1 fruit fly cellular context compared by ENCODE assay signal in the genomic region with DNA sequence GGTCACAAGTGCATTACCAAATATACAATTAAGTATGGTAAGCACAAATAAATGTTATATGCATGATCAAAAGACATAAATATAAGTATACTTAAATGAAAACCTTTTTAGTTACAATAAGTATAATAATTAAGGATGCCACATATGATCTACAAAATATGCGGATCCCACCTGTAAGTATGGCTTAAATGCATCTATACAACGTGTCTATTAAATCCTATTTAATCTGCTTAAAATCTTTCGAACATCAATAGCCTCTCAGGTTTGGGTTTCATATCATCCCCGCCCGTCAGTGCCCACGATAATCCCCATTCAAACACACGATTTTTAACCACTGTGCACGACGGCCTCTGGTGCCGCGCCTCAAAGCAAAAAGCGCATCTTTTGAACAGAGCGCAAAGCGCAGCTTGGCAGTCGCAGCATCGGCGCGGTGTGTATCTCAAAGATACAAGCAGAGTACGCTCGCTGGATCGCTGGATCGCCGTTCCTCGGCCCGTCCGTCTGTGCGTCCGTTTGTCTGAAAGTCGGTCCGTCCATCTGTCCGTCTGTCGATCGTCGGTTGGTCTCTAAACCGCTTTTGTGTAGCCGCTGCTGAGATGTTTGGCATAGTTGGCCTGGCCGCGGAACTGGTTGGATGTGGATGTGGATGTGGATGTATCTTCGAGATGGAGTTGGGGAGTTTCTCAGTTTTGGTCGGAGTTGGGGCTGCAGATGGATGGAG.
TF ChIP-seq lines count a peak whose summit lies in the region.

No protein-coding gene starts in this region.

TF ChIP-seq in whole organism, embryonic, 481 proteins besides CTCF, POLR2A, EP300 and RAD21 (continued from another document):
- TF ChIP-seq CG8388 (GFP tag; optimal IDR thresholded peaks at IDR 0.05; lab: Kevin White, UChicago) (peak; percentile 2), CG15011 (GFP tag; optimal IDR thresholded peaks at IDR 0.05; lab: Kevin White, UChicago) (no peak), CG15601 (tag; optimal IDR thresholded peaks at IDR 0.05; lab: Kevin White, UChicago) (peak; percentile 10), CG10209 (GFP tag; optimal IDR thresholded peaks at IDR 0.05; lab: Kevin White, UChicago) (peak; percentile 67), CG4282 (GFP tag; optimal IDR thresholded peaks at IDR 0.05; lab: Kevin White, UChicago) (peak; percentile 70), CG16863 (GFP tag; optimal IDR thresholded peaks at IDR 0.05; lab: Kevin White, UChicago) (peak; percentile 5), bcd (GFP tag; optimal IDR thresholded peaks at IDR 0.05; lab: Kevin White, UChicago) (peak; percentile 22), CG31441 (GFP tag; IDR thresholded peaks at IDR 0.05; lab: Robert Waterston, UW) (peak; percentile 61; the same call in 1 of the 2 replicates), CG18262 (tag; optimal IDR thresholded peaks at IDR 0.05; lab: Kevin White, UChicago) (peak; percentile 62), CoRest (tag; optimal IDR thresholded peaks at IDR 0.05; lab: Kevin White, UChicago) (peak; percentile 35), sc (optimal IDR thresholded peaks at IDR 0.05; lab: Kevin White, UChicago) (no peak), sc (GFP tag; optimal IDR thresholded peaks at IDR 0.05; lab: Kevin White, UChicago) (peak; percentile 26), Oli (tag; optimal IDR thresholded peaks at IDR 0.05; lab: Kevin White, UChicago) (peak; percentile 64), salm (tag; optimal IDR thresholded peaks at IDR 0.05; lab: Kevin White, UChicago) (peak; percentile 6), sd (tag; optimal IDR thresholded peaks at IDR 0.05; lab: Kevin White, UChicago) (peak; percentile 86), bsh (GFP tag; optimal IDR thresholded peaks at IDR 0.05; lab: Kevin White, UChicago) (peak; percentile 40 to 80), pros (GFP tag; optimal IDR thresholded peaks at IDR 0.05; lab: Kevin White, UChicago) (peak; percentile 74), Dip3 (GFP tag; optimal IDR thresholded peaks at IDR 0.05; lab: Kevin White, UChicago) (no peak), Drgx (GFP tag; IDR thresholded peaks at IDR 0.05; lab: Robert Waterston, UW) (peak; percentile 11; the same call in 1 of the 2 replicates), CG3407 (GFP tag; optimal IDR thresholded peaks at IDR 0.05; lab: Kevin White, UChicago) (peak; percentile 4), CG7786 (GFP tag; optimal IDR thresholded peaks at IDR 0.05; lab: Kevin White, UChicago) (no peak), unpg (GFP tag; optimal IDR thresholded peaks at IDR 0.05; lab: Kevin White, UChicago) (peak; percentile 15), CG2120 (GFP tag; optimal IDR thresholded peaks at IDR 0.05; lab: Kevin White, UChicago) (no peak), Mrtf (GFP tag; IDR thresholded peaks at IDR 0.05; lab: Robert Waterston, UW) (no peak), CG4820 (GFP tag; optimal IDR thresholded peaks at IDR 0.05; lab: Kevin White, UChicago) (peak; percentile 19), grn (GFP tag; optimal IDR thresholded peaks at IDR 0.05; lab: Kevin White, UChicago) (peak; percentile 27), nmo (GFP tag; optimal IDR thresholded peaks at IDR 0.05; lab: Kevin White, UChicago) (peak; percentile 41), Sox100B (GFP tag; optimal IDR thresholded peaks at IDR 0.05; lab: Kevin White, UChicago) (peak; percentile 59), chinmo (GFP tag; IDR thresholded peaks at IDR 0.05; lab: Robert Waterston, UW; ENCODE audit: partially characterized antibody) (peak; percentile 66; the same call in 1 of the 4 replicates), CG17802 (tag; optimal IDR thresholded peaks at IDR 0.05; lab: Kevin White, UChicago) (no peak), prd (optimal IDR thresholded peaks at IDR 0.05; lab: Kevin White, UChicago) (no peak), prd (GFP tag; IDR thresholded peaks at IDR 0.05; lab: Robert Waterston, UW) (peak; percentile 17; the same call in 1 of the 3 replicates), chn (GFP tag; optimal IDR thresholded peaks at IDR 0.05; lab: Kevin White, UChicago) (no peak), CG12744 (GFP tag; optimal IDR thresholded peaks at IDR 0.05; lab: Kevin White, UChicago) (no peak), grau (tag; optimal IDR thresholded peaks at IDR 0.05; lab: Kevin White, UChicago) (peak; percentile 10), btn (GFP tag; optimal IDR thresholded peaks at IDR 0.05; lab: Kevin White, UChicago) (no peak), ro (GFP tag; IDR thresholded peaks at IDR 0.05; lab: Robert Waterston, UW) (no peak), CG11247 (GFP tag; IDR thresholded peaks at IDR 0.05; lab: Robert Waterston, UW) (no peak), CG14710 (tag; optimal IDR thresholded peaks at IDR 0.05; lab: Kevin White, UChicago) (peak; percentile 16), tap (tag; optimal IDR thresholded peaks at IDR 0.05; lab: Kevin White, UChicago) (peak; percentile 1), ewg (GFP tag; optimal IDR thresholded peaks at IDR 0.05; lab: Kevin White, UChicago) (peak; percentile 3), Dip2 (GFP tag; IDR thresholded peaks at IDR 0.05; lab: Robert Waterston, UW) (no peak), ase (GFP tag; IDR thresholded peaks at IDR 0.05; lab: Robert Waterston, UW) (no peak), Atf6 (GFP tag; IDR thresholded peaks at IDR 0.05; lab: Robert Waterston, UW) (no peak), Hsf (GFP tag; optimal IDR thresholded peaks at IDR 0.05; lab: Kevin White, UChicago) (peak; percentile 22), Hr51 (GFP tag; optimal IDR thresholded peaks at IDR 0.05; lab: Kevin White, UChicago) (peak in 1 of 2 experiments; percentile 65), CG11504 (tag; optimal IDR thresholded peaks at IDR 0.05; lab: Kevin White, UChicago) (peak; percentile 69), CG11398 (GFP tag; optimal IDR thresholded peaks at IDR 0.05; lab: Kevin White, UChicago) (no peak), C15 (GFP tag; IDR thresholded peaks at IDR 0.05; lab: Robert Waterston, UW) (no peak), hkb (optimal IDR thresholded peaks at IDR 0.05; lab: Kevin White, UChicago) (no peak), hkb (GFP tag; IDR thresholded peaks at IDR 0.05; lab: Robert Waterston, UW) (0 out of 2 replicates have a peak, but pooled peaks have one; percentile 39), CG30403 (GFP tag; optimal IDR thresholded peaks at IDR 0.05; lab: Kevin White, UChicago) (peak; percentile 37), crc (GFP tag; optimal IDR thresholded peaks at IDR 0.05; lab: Kevin White, UChicago) (no peak), oc (tag; optimal IDR thresholded peaks at IDR 0.05; lab: Kevin White, UChicago) (peak; percentile 97), CG6813 (GFP tag; optimal IDR thresholded peaks at IDR 0.05; lab: Kevin White, UChicago) (peak; percentile 5), ham (GFP tag; IDR thresholded peaks at IDR 0.05; lab: Robert Waterston, UW) (no peak), Ada2b (GFP tag; IDR thresholded peaks at IDR 0.05; lab: Robert Waterston, UW) (0 out of 2 replicates have a peak, but pooled peaks have one; percentile 17), az2 (GFP tag; optimal IDR thresholded peaks at IDR 0.05; lab: Kevin White, UChicago) (peak; percentile 21), ci (GFP tag; IDR thresholded peaks at IDR 0.05; lab: Robert Waterston, UW) (0 out of 3 replicates have a peak, but pooled peaks have one; percentile 8), CG17359 (tag; optimal IDR thresholded peaks at IDR 0.05; lab: Kevin White, UChicago) (peak; percentile 24), H2.0 (GFP tag; IDR thresholded peaks at IDR 0.05; lab: Robert Waterston, UW) (no peak), org-1 (GFP tag; optimal IDR thresholded peaks at IDR 0.05; lab: Kevin White, UChicago) (no peak), CG18476 (GFP tag; optimal IDR thresholded peaks at IDR 0.05; lab: Kevin White, UChicago) (peak; percentile 2), CG12769 (tag; optimal IDR thresholded peaks at IDR 0.05; lab: Kevin White, UChicago) (peak; percentile 26), CG7963 (GFP tag; IDR thresholded peaks at IDR 0.05; lab: Robert Waterston, UW; ENCODE audit: partially characterized antibody) (no peak), CG33557 (GFP tag; optimal IDR thresholded peaks at IDR 0.05; lab: Kevin White, UChicago) (peak; percentile 15), Dref (GFP tag; IDR thresholded peaks at IDR 0.05; lab: Robert Waterston, UW) (no peak), Awh (GFP tag; IDR thresholded peaks at IDR 0.05; lab: Robert Waterston, UW) (peak; percentile 26; the same call in 1 of the 2 replicates), CG17186 (GFP tag; optimal IDR thresholded peaks at IDR 0.05; lab: Kevin White, UChicago) (no peak), lbe (GFP tag; optimal IDR thresholded peaks at IDR 0.05; lab: Kevin White, UChicago) (peak; percentile 38), CG1647 (GFP tag; optimal IDR thresholded peaks at IDR 0.05; lab: Kevin White, UChicago) (no peak), Aef1 (GFP tag; IDR thresholded peaks at IDR 0.05; lab: Robert Waterston, UW) (no peak), E2f2 (GFP tag; IDR thresholded peaks at IDR 0.05; lab: Robert Waterston, UW) (no peak), sisA (GFP tag; IDR thresholded peaks at IDR 0.05; lab: Robert Waterston, UW) (peak; percentile 18; the same call in 1 of the 2 replicates), CG16779 (GFP tag; IDR thresholded peaks at IDR 0.05; lab: Robert Waterston, UW) (0 out of 2 replicates have a peak, but pooled peaks have one; percentile 8), Nf-YB (GFP tag; optimal IDR thresholded peaks at IDR 0.05; lab: Kevin White, UChicago) (no peak), CG14050 (GFP tag; IDR thresholded peaks at IDR 0.05; lab: Robert Waterston, UW) (no peak), ac (GFP tag; optimal IDR thresholded peaks at IDR 0.05; lab: Kevin White, UChicago) (no peak), crol (GFP tag; IDR thresholded peaks at IDR 0.05; lab: Robert Waterston, UW) (no peak), CG12071 (GFP tag; optimal IDR thresholded peaks at IDR 0.05; lab: Kevin White, UChicago) (no peak), repo (GFP tag; optimal IDR thresholded peaks at IDR 0.05; lab: Kevin White, UChicago) (no peak), Fer1 (GFP tag; optimal IDR thresholded peaks at IDR 0.05; lab: Kevin White, UChicago) (peak; percentile 17), CG12942 (GFP tag; optimal IDR thresholded peaks at IDR 0.05; lab: Kevin White, UChicago) (peak; percentile 1), phol (tag; optimal IDR thresholded peaks at IDR 0.05; lab: Kevin White, UChicago) (peak; percentile 38), Hmr (GFP tag; optimal IDR thresholded peaks at IDR 0.05; lab: Kevin White, UChicago) (no peak), CG4424 (GFP tag; optimal IDR thresholded peaks at IDR 0.05; lab: Kevin White, UChicago) (peak; percentile 31), kni (GFP tag; optimal IDR thresholded peaks at IDR 0.05; lab: Kevin White, UChicago) (peak; percentile 56), CG12155 (GFP tag; optimal IDR thresholded peaks at IDR 0.05; lab: Kevin White, UChicago) (peak; percentile 18), CG6254 (GFP tag; optimal IDR thresholded peaks at IDR 0.05; lab: Kevin White, UChicago) (peak; percentile 29), NC2β (GFP tag; optimal IDR thresholded peaks at IDR 0.05; lab: Kevin White, UChicago) (no peak), CG11723 (GFP tag; optimal IDR thresholded peaks at IDR 0.05; lab: Kevin White, UChicago) (peak; percentile 8), CG6854 (GFP tag; optimal IDR thresholded peaks at IDR 0.05; lab: Kevin White, UChicago) (peak; percentile 9), Hr3 (GFP tag; optimal IDR thresholded peaks at IDR 0.05; lab: Kevin White, UChicago) (peak; percentile 32), corto (GFP tag; optimal IDR thresholded peaks at IDR 0.05; lab: Kevin White, UChicago) (peak; percentile 62), CG2875 (GFP tag; optimal IDR thresholded peaks at IDR 0.05; lab: Kevin White, UChicago) (peak; percentile 47), CG12659 (GFP tag; optimal IDR thresholded peaks at IDR 0.05; lab: Kevin White, UChicago) (peak; percentile 19), tio (GFP tag; optimal IDR thresholded peaks at IDR 0.05; lab: Kevin White, UChicago) (peak; percentile 13), CG9727 (GFP tag; optimal IDR thresholded peaks at IDR 0.05; lab: Kevin White, UChicago) (peak; percentile 16), gsb-n (tag; optimal IDR thresholded peaks at IDR 0.05; lab: Kevin White, UChicago) (peak; percentile 42), CG34422 (GFP tag; IDR thresholded peaks at IDR 0.05; lab: Robert Waterston, UW) (no peak), Jarid2 (GFP tag; optimal IDR thresholded peaks at IDR 0.05; lab: Kevin White, UChicago) (no peak), gem (tag; optimal IDR thresholded peaks at IDR 0.05; lab: Kevin White, UChicago) (peak; percentile 66), Dp (GFP tag; optimal IDR thresholded peaks at IDR 0.05; lab: Kevin White, UChicago) (no peak), hth (optimal IDR thresholded peaks at IDR 0.05; lab: Kevin White, UChicago) (no peak), CG7556 (GFP tag; optimal IDR thresholded peaks at IDR 0.05; lab: Kevin White, UChicago) (peak; percentile 47), pita (GFP tag; optimal IDR thresholded peaks at IDR 0.05; lab: Kevin White, UChicago) (no peak), CG30020 (tag; optimal IDR thresholded peaks at IDR 0.05; lab: Kevin White, UChicago) (no peak), Bgb (GFP tag; IDR thresholded peaks at IDR 0.05; lab: Robert Waterston, UW; ENCODE audit: partially characterized antibody) (no peak), CG6791 (GFP tag; IDR thresholded peaks at IDR 0.05; lab: Robert Waterston, UW; ENCODE audit: partially characterized antibody) (0 out of 3 replicates have a peak, but pooled peaks have one; percentile 24), Chrac-16 (GFP tag; optimal IDR thresholded peaks at IDR 0.05; lab: Kevin White, UChicago) (peak; percentile 4), CG5180 (GFP tag; optimal IDR thresholded peaks at IDR 0.05; lab: Kevin White, UChicago) (peak; percentile 75), nom (GFP tag; optimal IDR thresholded peaks at IDR 0.05; lab: Kevin White, UChicago) (peak; percentile 54), Bdp1 (GFP tag; optimal IDR thresholded peaks at IDR 0.05; lab: Kevin White, UChicago) (no peak), danr (GFP tag; IDR thresholded peaks at IDR 0.05; lab: Robert Waterston, UW) (no peak), CG13123 (GFP tag; optimal IDR thresholded peaks at IDR 0.05; lab: Kevin White, UChicago) (no peak), ems (GFP tag; optimal IDR thresholded peaks at IDR 0.05; lab: Kevin White, UChicago) (peak; percentile 12), run (tag; optimal IDR thresholded peaks at IDR 0.05; lab: Kevin White, UChicago) (no peak), CG10274 (GFP tag; optimal IDR thresholded peaks at IDR 0.05; lab: Kevin White, UChicago) (no peak), kah (GFP tag; optimal IDR thresholded peaks at IDR 0.05; lab: Kevin White, UChicago) (no peak), CG12299 (tag; optimal IDR thresholded peaks at IDR 0.05; lab: Kevin White, UChicago) (no peak), CG7839 (tag; optimal IDR thresholded peaks at IDR 0.05; lab: Kevin White, UChicago) (peak; percentile 37), dmrt99B (tag; optimal IDR thresholded peaks at IDR 0.05; lab: Kevin White, UChicago) (peak; percentile 60), CG43689 (GFP tag; IDR thresholded peaks at IDR 0.05; lab: Robert Waterston, UW) (no peak)
